Fruit fly (Drosophila melanogaster) whole organism, adult: ENCODE results near the gene gry.
A peak's percentile ranks its signal among the peaks of the same experiment; 100 is the strongest.

Experiments
- CG11617 ChIP-seq: fragments of 200-800 bp; sonication (Bioruptor generic); optimal IDR thresholded peaks from 2 replicates; lab custom pipeline; 2017; ENCODE audit warnings: mild to moderate bottlenecking, missing biosample characterization, missing genetic modification reagents, missing genetic modification characterization
- CG12768 ChIP-seq: fragments of 200-800 bp; sonication (Bioruptor generic); optimal IDR thresholded peaks from 2 replicates; lab custom pipeline; 2017; ENCODE audit warnings: missing biosample characterization, missing genetic modification characterization, mild to moderate bottlenecking, moderate library complexity, missing genetic modification reagents
- CG14711 ChIP-seq: fragments of 200-800 bp; sonication (Bioruptor generic); optimal IDR thresholded peaks from 2 replicates; lab custom pipeline; 2018; ENCODE audit warnings: missing biosample characterization, mild to moderate bottlenecking, missing genetic modification characterization, moderate library complexity
- CG1620 ChIP-seq: fragments of 200-800 bp; sonication (Bioruptor generic); optimal IDR thresholded peaks from 2 replicates; lab custom pipeline; 2016; ENCODE audit warnings: missing biosample characterization, missing genetic modification characterization
- CG33017 ChIP-seq: fragments of 200-800 bp; sonication (Bioruptor generic); optimal IDR thresholded peaks from 2 replicates; lab custom pipeline; 2018; ENCODE audit warnings: missing biosample characterization, mild to moderate bottlenecking, missing genetic modification characterization, moderate library complexity
- CG5204 ChIP-seq: fragments of 200-800 bp; sonication (Bioruptor generic); optimal IDR thresholded peaks from 2 replicates; lab custom pipeline; 2016; ENCODE audit warnings: missing biosample characterization, missing genetic modification characterization
- CG7045 ChIP-seq: fragments of 200-800 bp; sonication (Bioruptor generic); optimal IDR thresholded peaks from 2 replicates; lab custom pipeline; 2017; ENCODE audit warnings: missing biosample characterization, mild to moderate bottlenecking, missing genetic modification characterization
- CG7101 ChIP-seq: fragments of 200-800 bp; sonication (Bioruptor generic); optimal IDR thresholded peaks from 2 replicates; lab custom pipeline; 2018; ENCODE audit warnings: missing biosample characterization, mild to moderate bottlenecking, missing genetic modification characterization, moderate library complexity
- Clk ChIP-seq: fragments of 200-800 bp; sonication (Bioruptor generic); optimal IDR thresholded peaks from 2 replicates; lab custom pipeline; 2017; ENCODE audit warnings: missing biosample characterization, missing genetic modification characterization
- Crg-1 ChIP-seq: fragments of 200-800 bp; sonication (Bioruptor generic); optimal IDR thresholded peaks from 2 replicates; lab custom pipeline; 2016; ENCODE audit warnings: missing biosample characterization, missing genetic modification characterization
- Hr96 ChIP-seq: fragments of 200-800 bp; sonication (Bioruptor generic); optimal IDR thresholded peaks from 2 replicates; lab custom pipeline; 2016; ENCODE audit warnings: missing biosample characterization, missing genetic modification characterization
- Mnt ChIP-seq: fragments of 200-800 bp; sonication (Bioruptor generic); optimal IDR thresholded peaks from 2 replicates; lab custom pipeline; 2016; ENCODE audit warnings: missing biosample characterization, mild to moderate bottlenecking, missing genetic modification characterization
- bab1 ChIP-seq: fragments of 200-800 bp; sonication (Bioruptor generic); optimal IDR thresholded peaks from 3 replicates; lab custom pipeline; 2019; ENCODE audit warnings: missing biosample characterization, mild to moderate bottlenecking, missing genetic modification characterization, moderate library complexity
- cic ChIP-seq: fragments of 200-800 bp; sonication (Bioruptor generic); optimal IDR thresholded peaks from 2 replicates; lab custom pipeline; 2017; ENCODE audit warnings: missing biosample characterization, mild to moderate bottlenecking, missing genetic modification characterization, moderate library complexity
- cnc ChIP-seq, 2 experiments: fragments of >200 bp; optimal IDR thresholded peaks; 2 replicates each; lab custom pipeline; 2017
- kay ChIP-seq: fragments of 200-800 bp; sonication (Bioruptor generic); peaks from one replicate; lab custom pipeline; 2016; ENCODE audit warnings: missing biosample characterization, missing genetic modification characterization, borderline replicate concordance
- ovo ChIP-seq: fragments of 200-800 bp; sonication (Bioruptor generic); optimal IDR thresholded peaks from 2 replicates; lab custom pipeline; 2016; ENCODE audit warnings: missing biosample characterization, missing genetic modification characterization
- pad ChIP-seq: fragments of 200-800 bp; sonication (Bioruptor generic); optimal IDR thresholded peaks from 3 replicates; lab custom pipeline; 2017; ENCODE audit warnings: missing biosample characterization, missing genetic modification characterization, mild to moderate bottlenecking, moderate library complexity, missing genetic modification reagents
- tj ChIP-seq: fragments of 200-800 bp; sonication (Bioruptor generic); optimal IDR thresholded peaks from 3 replicates; lab custom pipeline; 2017; ENCODE audit warnings: missing biosample characterization, mild to moderate bottlenecking, missing genetic modification characterization, moderate library complexity
- toe ChIP-seq: fragments of 200-800 bp; sonication (Bioruptor generic); optimal IDR thresholded peaks from 2 replicates; lab custom pipeline; 2016; ENCODE audit warnings: missing biosample characterization, missing genetic modification characterization

The gry gene

dm6 chr3L:3198447-3199402, at the start of gene gry, which contains the start of gene CG32276:
Gene gry (plus strand): TSS chr3L:3199090.
Gene CG32276 (minus strand): TSS chr3L:3199047.
- TF ChIP-seq CG33017 (tag; lab: Kevin White, UChicago) (peak; percentile 62), Clk (GFP tag; lab: Kevin White, UChicago) (peak; percentile 49), Mnt (GFP tag; lab: Kevin White, UChicago) (peak; percentile 90), CG1620 (GFP tag; lab: Kevin White, UChicago) (peak; percentile 82), Hr96 (GFP tag; lab: Kevin White, UChicago) (peak; percentile 87), cic (GFP tag; lab: Kevin White, UChicago) (peak; percentile 58), CG5204 (peak; percentile 82), cnc (optimal IDR thresholded peaks at IDR 0.05; lab: Kevin White, UChicago) (no peak), CG14711 (tag; lab: Kevin White, UChicago) (peak; percentile 81), ovo (GFP tag; lab: Kevin White, UChicago) (peak; percentile 91), CG7101 (tag; lab: Kevin White, UChicago) (peak; percentile 88), pad (peak; percentile 71), kay (no peak), bab1 (GFP tag; lab: Kevin White, UChicago) (peak; percentile 91), Crg-1 (GFP tag; lab: Kevin White, UChicago) (peak; percentile 74), CG12768 (GFP tag; lab: Kevin White, UChicago) (peak; percentile 78), CG11617 (peak; percentile 87), toe (peak; percentile 93), CG7045 (GFP tag; lab: Kevin White, UChicago) (peak; percentile 82), tj (peak; percentile 65)

dm6 chr3L:3150376-3150775, 48.5 kb upstream of the gry start:
- no peak for TF ChIP-seq CG14711 (tag; lab: Kevin White, UChicago)
- TF ChIP-seq Hr96 (GFP tag; lab: Kevin White, UChicago), result no peak
- no peak for TF ChIP-seq Clk (GFP tag; lab: Kevin White, UChicago)
- TF ChIP-seq Mnt (GFP tag; lab: Kevin White, UChicago), result no peak
- TF ChIP-seq CG7101 (tag; lab: Kevin White, UChicago), result no peak
- no peak for TF ChIP-seq Crg-1 (GFP tag; lab: Kevin White, UChicago)
- no peak for TF ChIP-seq CG5204

dm6 chr3L:3157651-3158050, 41.2 kb upstream of the gry start:
- no peak for TF ChIP-seq kay
- no peak for TF ChIP-seq CG7045 (GFP tag; lab: Kevin White, UChicago)
- TF ChIP-seq bab1 (GFP tag; lab: Kevin White, UChicago), result no peak
- no peak for TF ChIP-seq CG12768 (GFP tag; lab: Kevin White, UChicago)
- no peak for TF ChIP-seq pad
- TF ChIP-seq tj, result no peak
- TF ChIP-seq CG33017 (tag; lab: Kevin White, UChicago), result no peak
- no peak for TF ChIP-seq Hr96 (GFP tag; lab: Kevin White, UChicago)
- no peak for TF ChIP-seq CG11617
- no peak for TF ChIP-seq ovo (GFP tag; lab: Kevin White, UChicago)
- TF ChIP-seq CG7101 (tag; lab: Kevin White, UChicago), result no peak
- TF ChIP-seq cnc (optimal IDR thresholded peaks at IDR 0.05; lab: Kevin White, UChicago), result no peak
- no peak for TF ChIP-seq CG14711 (tag; lab: Kevin White, UChicago)
- no peak for TF ChIP-seq CG1620 (GFP tag; lab: Kevin White, UChicago)
- TF ChIP-seq cic (GFP tag; lab: Kevin White, UChicago), result no peak
- no peak for TF ChIP-seq CG5204

- TF ChIP-seq CG1620 (GFP tag; lab: Kevin White, UChicago) (peak; percentile 29), Hr96 (GFP tag; lab: Kevin White, UChicago) (no peak), bab1 (GFP tag; lab: Kevin White, UChicago) (no peak), toe (no peak), CG5204 (no peak), CG7101 (tag; lab: Kevin White, UChicago) (peak; percentile 34), Mnt (GFP tag; lab: Kevin White, UChicago) (no peak), ovo (GFP tag; lab: Kevin White, UChicago) (no peak), CG33017 (tag; lab: Kevin White, UChicago) (no peak), CG12768 (GFP tag; lab: Kevin White, UChicago) (no peak), cic (GFP tag; lab: Kevin White, UChicago) (no peak), kay (no peak), cnc (optimal IDR thresholded peaks at IDR 0.05; lab: Kevin White, UChicago) (no peak), CG11617 (peak; percentile 53), CG14711 (tag; lab: Kevin White, UChicago) (peak; percentile 94), Crg-1 (GFP tag; lab: Kevin White, UChicago) (peak; percentile 31), Clk (GFP tag; lab: Kevin White, UChicago) (no peak), tj (peak; percentile 15), pad (no peak), CG7045 (GFP tag; lab: Kevin White, UChicago) (no peak)
Measured at dm6 chr3L:3159309-3160194, 39.3 kb upstream of the gry start, which contains the start of the genes ND-30 and CG15812. Gene ND-30 (minus strand): TSS chr3L:3159578. Gene CG15812 (plus strand): TSS chr3L:3159991.

- TF ChIP-seq pad (no peak), CG12768 (GFP tag; lab: Kevin White, UChicago) (no peak), toe (no peak), CG33017 (tag; lab: Kevin White, UChicago) (no peak), Hr96 (GFP tag; lab: Kevin White, UChicago) (no peak), kay (no peak)
Measured at dm6 chr3L:3161968-3162367, 36.9 kb upstream of the gry start, which contains the start of gene rasp. Gene rasp (plus strand): TSS chr3L:3162180.
